Worm (Caenorhabditis elegans): ENCODE measurements around the gene trp-1.

trp-1 gene

ce11 chrIII:8555682-8556081, 20.8 kb downstream of the trp-1 start:
- TF ChIP-seq mab-5 (tag; optimal IDR thresholded peaks at IDR 0.05) (no peak), elt-1 (tag; optimal IDR thresholded peaks at IDR 0.05; ENCODE audit: borderline replicate concordance, insufficient read depth) (no peak), blmp-1 (tag; optimal IDR thresholded peaks at IDR 0.05) (peak; percentile 16), mls-2 (tag; optimal IDR thresholded peaks at IDR 0.05) (no peak), nhr-76 (tag; optimal IDR thresholded peaks at IDR 0.05) (no peak), ceh-83 (GFP tag; optimal IDR thresholded peaks at IDR 0.05) (no peak), bed-3 (GFP tag; optimal IDR thresholded peaks at IDR 0.05) (no peak)

ce11 chrIII:8556836-8557385, 22.0 kb downstream of the trp-1 start, which contains the start of gene C02D5.2:
Gene C02D5.2 (plus strand): TSS chrIII:8557335.
- peak; percentile 12 for TF ChIP-seq mep-1 (tag; optimal IDR thresholded peaks at IDR 0.05)
- no peak for TF ChIP-seq lin-32 (GFP tag; optimal IDR thresholded peaks at IDR 0.05)
- TF ChIP-seq tbx-8 (GFP tag; optimal IDR thresholded peaks at IDR 0.05), result no peak
- TF ChIP-seq pha-4 (tag; optimal IDR thresholded peaks at IDR 0.05), result no peak
- TF ChIP-seq unc-62 (GFP tag; optimal IDR thresholded peaks at IDR 0.05), result peak; percentile 97
- no peak for TF ChIP-seq unc-39 (tag; optimal IDR thresholded peaks at IDR 0.05)
- no peak for TF ChIP-seq ceh-39 (tag; optimal IDR thresholded peaks at IDR 0.05)
- TF ChIP-seq nhr-28 (tag; optimal IDR thresholded peaks at IDR 0.05), result no peak
- no peak for TF ChIP-seq ham-2 (GFP tag; optimal IDR thresholded peaks at IDR 0.05)
- TF ChIP-seq blmp-1 (tag; optimal IDR thresholded peaks at IDR 0.05), result no peak
- TF ChIP-seq elt-1 (tag; optimal IDR thresholded peaks at IDR 0.05; ENCODE audit: borderline replicate concordance, insufficient read depth), result no peak
- TF ChIP-seq lin-13 (tag; optimal IDR thresholded peaks at IDR 0.05), result no peak
- TF ChIP-seq mab-5 (tag; optimal IDR thresholded peaks at IDR 0.05), result no peak
- TF ChIP-seq bed-3 (GFP tag; optimal IDR thresholded peaks at IDR 0.05), result no peak
- no peak for TF ChIP-seq nhr-76 (tag; optimal IDR thresholded peaks at IDR 0.05)
- no peak for TF ChIP-seq nhr-12 (tag; optimal IDR thresholded peaks at IDR 0.05)
- TF ChIP-seq elt-3 (tag; optimal IDR thresholded peaks at IDR 0.05), result no peak
- no peak for TF ChIP-seq cnd-1 (tag; optimal IDR thresholded peaks at IDR 0.05)
- no peak for TF ChIP-seq sptf-1 (tag; optimal IDR thresholded peaks at IDR 0.05)
- TF ChIP-seq snpc-4 (tag; optimal IDR thresholded peaks at IDR 0.05), result no peak
- no peak for TF ChIP-seq lsy-2 (tag; optimal IDR thresholded peaks at IDR 0.05)
- no peak for TF ChIP-seq nhr-237 (tag; optimal IDR thresholded peaks at IDR 0.05)
- TF ChIP-seq mls-2 (tag; optimal IDR thresholded peaks at IDR 0.05), result no peak
- TF ChIP-seq sem-2 (GFP tag; optimal IDR thresholded peaks at IDR 0.05), result no peak
- TF ChIP-seq ceh-83 (GFP tag; optimal IDR thresholded peaks at IDR 0.05), result no peak
- no peak for TF ChIP-seq flh-1 (GFP tag; optimal IDR thresholded peaks at IDR 0.05)
- TF ChIP-seq ceh-43 (GFP tag; optimal IDR thresholded peaks at IDR 0.05), result no peak
- no peak for TF ChIP-seq ztf-11 (tag; optimal IDR thresholded peaks at IDR 0.05)
- TF ChIP-seq ces-1 (GFP tag; optimal IDR thresholded peaks at IDR 0.05), result peak; percentile 47
- peak; percentile 25 for TF ChIP-seq M03D4.4 (tag; optimal IDR thresholded peaks at IDR 0.05)
- no peak for TF ChIP-seq zip-8 (tag; optimal IDR thresholded peaks at IDR 0.05)
- no peak for TF ChIP-seq drap-1 (GFP tag; optimal IDR thresholded peaks at IDR 0.05)
- TF ChIP-seq nhr-2 (tag; optimal IDR thresholded peaks at IDR 0.05), result no peak
- peak; percentile 17 for TF ChIP-seq unc-120 (tag; optimal IDR thresholded peaks at IDR 0.05; ENCODE audit: poor library complexity, severe bottlenecking)
- TF ChIP-seq hlh-1 (tag; optimal IDR thresholded peaks at IDR 0.05), result peak; percentile 98

- peak; percentile 99 for TF ChIP-seq zip-8 (tag; optimal IDR thresholded peaks at IDR 0.05)
- TF ChIP-seq pha-4 (tag; optimal IDR thresholded peaks at IDR 0.05), result no peak
Measured at ce11 chrIII:8560398-8560797, 25.5 kb downstream of the trp-1 start.

ce11 chrIII:8560836-8561235, 25.9 kb downstream of the trp-1 start, which contains the start of gene acdh-6:
Gene acdh-6 (plus strand): TSS chrIII:8561136.
- no peak for TF ChIP-seq elt-3 (tag; optimal IDR thresholded peaks at IDR 0.05)
- TF ChIP-seq M03D4.4 (tag; optimal IDR thresholded peaks at IDR 0.05), result no peak
- TF ChIP-seq snpc-4 (tag; optimal IDR thresholded peaks at IDR 0.05), result no peak
- TF ChIP-seq ceh-83 (GFP tag; optimal IDR thresholded peaks at IDR 0.05), result no peak
- TF ChIP-seq nhr-12 (tag; optimal IDR thresholded peaks at IDR 0.05), result no peak
- no peak for TF ChIP-seq nhr-28 (tag; optimal IDR thresholded peaks at IDR 0.05)
- TF ChIP-seq drap-1 (GFP tag; optimal IDR thresholded peaks at IDR 0.05), result no peak
- TF ChIP-seq mep-1 (tag; optimal IDR thresholded peaks at IDR 0.05), result no peak
- no peak for TF ChIP-seq cnd-1 (tag; optimal IDR thresholded peaks at IDR 0.05)

Data from whole organism, mixed stage, embryonic.